Worm (Caenorhabditis elegans): ENCODE results near the gene kmo-2.

- TF ChIP-seq snpc-4 (GFP tag; optimal IDR thresholded peaks at IDR 0.05) (no peak), snpc-4 (tag; optimal IDR thresholded peaks at IDR 0.05) (no peak), akir-1 (GFP tag; optimal IDR thresholded peaks at IDR 0.05) (no peak), F39B2.1 (GFP tag; IDR thresholded peaks at IDR 0.05) (no peak), nfyb-1 (GFP tag; IDR thresholded peaks at IDR 0.05) (no peak), mxl-1 (tag; optimal IDR thresholded peaks at IDR 0.05) (no peak), ztf-26 (tag; optimal IDR thresholded peaks at IDR 0.05) (no peak), egl-44 (GFP tag; IDR thresholded peaks at IDR 0.05) (no peak)
These were observed 14.7 kb downstream of the kmo-2 start, which contains the start of gene F10C2.7 for ce11 chrV:12053598-12053997.
